Worm (Caenorhabditis elegans) whole organism, L1 larva: ENCODE measurements around the gene srh-223.

Experiments
- ces-1 ChIP-seq: fragments of 150-350 bp; optimal IDR thresholded peaks from 2 replicates; lab custom pipeline; 2014; ENCODE audit warnings: missing biosample characterization, missing genetic modification reagents, missing genetic modification characterization
- elt-3 ChIP-seq, 6 experiments: fragments of 150-350 bp in 1 of 6; sonication (generic microtip); optimal IDR thresholded peaks; 2 replicates each; lab custom pipeline; 2017 to 2018; ENCODE audit warnings: missing biosample characterization in 6 of 6, missing genetic modification characterization in 6 of 6, inconsistent platforms in 1 of 6

DNA sequence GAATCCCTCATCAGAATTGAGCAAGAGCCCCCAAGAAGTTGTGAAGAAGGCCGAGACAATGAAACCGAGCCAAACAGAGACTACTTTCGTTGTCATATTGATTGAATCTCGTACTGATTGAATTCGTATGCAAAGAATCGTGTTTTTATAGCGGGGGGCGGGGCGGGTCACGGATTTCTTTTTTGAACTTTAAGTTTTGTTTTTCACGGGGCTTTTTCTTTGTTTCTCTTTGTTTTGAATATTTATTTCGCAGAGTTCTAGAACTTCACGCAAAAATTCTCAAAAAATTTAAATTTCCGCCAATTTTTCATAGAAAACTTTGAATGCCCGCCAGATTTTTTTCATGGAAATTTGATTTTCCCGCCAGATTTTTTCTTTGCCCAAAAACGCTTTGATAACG, 25.6 kb upstream of the srh-223 start, which contains the start of gene clec-73:
- TF ChIP-seq elt-3 (tag; optimal IDR thresholded peaks at IDR 0.05; lab: Kevin White, UChicago) (no peak), ces-1 (no peak)
